Worm (Caenorhabditis elegans): ENCODE results near the gene ncx-8.

ncx-8 gene

ce11 chrV:4977539-4977938 lies 9.5 kb downstream of the ncx-8 start:
- TF ChIP-seq unc-39 (tag; optimal IDR thresholded peaks at IDR 0.05): no peak
- TF ChIP-seq snpc-4 (tag; optimal IDR thresholded peaks at IDR 0.05): no peak
- TF ChIP-seq pqm-1 (tag; optimal IDR thresholded peaks at IDR 0.05): no peak
- no peak for TF ChIP-seq ama-1 (optimal IDR thresholded peaks at IDR 0.05)
- no peak for TF ChIP-seq pha-4 (tag; optimal IDR thresholded peaks at IDR 0.05)
- TF ChIP-seq mml-1 (tag; optimal IDR thresholded peaks at IDR 0.05): no peak
- no peak for TF ChIP-seq nfya-1 (tag; optimal IDR thresholded peaks at IDR 0.05; ENCODE audit: insufficient read depth)
- no peak for TF ChIP-seq elt-1 (tag; optimal IDR thresholded peaks at IDR 0.05)
- no peak for TF ChIP-seq egl-5 (tag; optimal IDR thresholded peaks at IDR 0.05)
- TF ChIP-seq nhr-25 (tag; optimal IDR thresholded peaks at IDR 0.05): no peak

ce11 chrV:4975140-4975539 lies 11.9 kb downstream of the ncx-8 start, which contains the start of gene F26G5.1:
TSS of gene F26G5.1 (plus strand) at chrV:4975478.
- TF ChIP-seq nhr-23 (tag; optimal IDR thresholded peaks at IDR 0.05) (no peak), aly-2 (tag; optimal IDR thresholded peaks at IDR 0.05) (no peak), nhr-76 (tag; optimal IDR thresholded peaks at IDR 0.05) (no peak), lin-15B (tag; optimal IDR thresholded peaks at IDR 0.05) (no peak), egl-5 (tag; optimal IDR thresholded peaks at IDR 0.05) (no peak), pqm-1 (tag; optimal IDR thresholded peaks at IDR 0.05) (no peak), zag-1 (tag; optimal IDR thresholded peaks at IDR 0.05) (no peak)

DNA sequence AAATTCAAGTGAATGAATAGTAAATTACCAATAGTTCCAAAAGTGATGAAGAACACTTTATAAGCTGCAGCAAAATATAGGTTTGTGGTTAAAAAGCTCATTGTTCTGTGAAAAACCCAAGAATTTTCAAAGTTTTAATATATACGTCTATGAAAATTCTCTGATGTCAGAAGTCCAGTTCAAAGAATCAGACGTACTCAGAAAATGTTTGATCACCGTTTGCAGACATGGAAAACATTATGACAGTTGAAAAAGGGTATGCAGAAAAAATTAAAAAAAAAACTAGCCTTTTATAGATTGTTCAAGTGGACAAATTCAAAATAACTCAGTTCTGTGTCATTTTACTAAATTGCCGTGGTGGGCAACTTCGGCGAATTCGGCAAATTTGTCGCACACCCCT lies 12.3 kb downstream of the ncx-8 start, which contains the start of gene srsx-10:
Gene srsx-10 (minus strand): TSS at position 101 of the 400 bp plus-strand sequence.
- TF ChIP-seq sea-2 (GFP tag; optimal IDR thresholded peaks at IDR 0.05): no peak
- no peak for TF ChIP-seq unc-62 (GFP tag; optimal IDR thresholded peaks at IDR 0.05)
- TF ChIP-seq egl-27 (tag; optimal IDR thresholded peaks at IDR 0.05): no peak
- TF ChIP-seq unc-39 (tag; optimal IDR thresholded peaks at IDR 0.05): no peak
- no peak for TF ChIP-seq pha-4 (tag; optimal IDR thresholded peaks at IDR 0.05)
- TF ChIP-seq nhr-25 (tag; optimal IDR thresholded peaks at IDR 0.05): no peak
- no peak for TF ChIP-seq daf-12 (tag; optimal IDR thresholded peaks at IDR 0.05)
- TF ChIP-seq elt-3 (tag; optimal IDR thresholded peaks at IDR 0.05): no peak
- no peak for TF ChIP-seq nhr-28 (tag; optimal IDR thresholded peaks at IDR 0.05)
- TF ChIP-seq nhr-43 (tag; optimal IDR thresholded peaks at IDR 0.05; ENCODE audit: poor library complexity, severe bottlenecking): no peak
- no peak for TF ChIP-seq ama-1 (optimal IDR thresholded peaks at IDR 0.05)
- no peak for TF ChIP-seq hmg-11 (tag; optimal IDR thresholded peaks at IDR 0.05)
- no peak for TF ChIP-seq nhr-11 (tag; optimal IDR thresholded peaks at IDR 0.05)

DNA sequence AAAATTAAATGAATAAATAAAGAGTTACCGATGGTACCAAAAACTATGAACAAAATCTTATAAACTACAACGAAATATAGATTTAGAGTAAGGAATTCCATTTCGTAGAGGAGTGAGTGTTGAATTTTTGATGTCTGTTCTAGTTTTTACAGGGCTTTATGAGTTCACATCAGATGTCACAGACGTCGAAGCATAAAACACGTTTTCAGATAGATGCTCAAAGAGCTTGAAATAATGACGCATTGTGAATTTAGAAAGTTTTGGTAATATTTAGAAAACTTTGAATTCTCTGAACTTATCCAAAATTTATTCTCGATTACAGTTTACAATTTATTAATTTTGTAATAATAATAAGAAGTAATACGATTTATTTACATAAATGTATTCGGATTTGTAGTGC lies 14.1 kb downstream of the ncx-8 start, which contains the start of gene srsx-9:
Gene srsx-9 (minus strand): TSS at position 101 of the 400 bp plus-strand sequence.
- no peak for TF ChIP-seq lsy-12 (tag; optimal IDR thresholded peaks at IDR 0.05)
- TF ChIP-seq nhr-77 (tag; optimal IDR thresholded peaks at IDR 0.05): no peak
- TF ChIP-seq ceh-16 (tag; optimal IDR thresholded peaks at IDR 0.05): no peak
- no peak for TF ChIP-seq mdl-1 (tag; optimal IDR thresholded peaks at IDR 0.05)
- no peak for TF ChIP-seq jun-1 (tag; optimal IDR thresholded peaks at IDR 0.05)
- no peak for TF ChIP-seq nfya-1 (tag; optimal IDR thresholded peaks at IDR 0.05; ENCODE audit: insufficient read depth)
- TF ChIP-seq ztf-11 (tag; optimal IDR thresholded peaks at IDR 0.05): no peak
- no peak for TF ChIP-seq fkh-10 (GFP tag; optimal IDR thresholded peaks at IDR 0.05)
- no peak for TF ChIP-seq ceh-28 (tag; optimal IDR thresholded peaks at IDR 0.05)
- TF ChIP-seq ceh-9 (tag; optimal IDR thresholded peaks at IDR 0.05): no peak
- TF ChIP-seq daf-12 (tag; optimal IDR thresholded peaks at IDR 0.05): no peak
- no peak for TF ChIP-seq ztf-4 (tag; optimal IDR thresholded peaks at IDR 0.05)
- no peak for TF ChIP-seq fkh-2 (tag; optimal IDR thresholded peaks at IDR 0.05)
- TF ChIP-seq snpc-4 (tag; optimal IDR thresholded peaks at IDR 0.05): no peak
- TF ChIP-seq fos-1 (tag; optimal IDR thresholded peaks at IDR 0.05): no peak
- TF ChIP-seq tbx-2 (tag; optimal IDR thresholded peaks at IDR 0.05): no peak
- no peak for TF ChIP-seq unc-39 (tag; optimal IDR thresholded peaks at IDR 0.05)
- TF ChIP-seq eor-1 (tag; optimal IDR thresholded peaks at IDR 0.05): no peak
- TF ChIP-seq sea-2 (GFP tag; optimal IDR thresholded peaks at IDR 0.05): no peak
- no peak for TF ChIP-seq ama-1 (optimal IDR thresholded peaks at IDR 0.05)
